Fruit fly (Drosophila melanogaster) ovary, adult (tissue): Measurements from ENCODE around the gene CG6295.

ENCODE experiments used
- CG17801 ChIP-seq: fragments of 200-800 bp; optimal IDR thresholded peaks from 2 replicates; lab custom pipeline; 2019; ENCODE audit warnings: missing biosample characterization, mild to moderate bottlenecking, missing genetic modification characterization, moderate library complexity; ENCODE audit not compliant: partially characterized antibody

CG6295 gene

DNA sequence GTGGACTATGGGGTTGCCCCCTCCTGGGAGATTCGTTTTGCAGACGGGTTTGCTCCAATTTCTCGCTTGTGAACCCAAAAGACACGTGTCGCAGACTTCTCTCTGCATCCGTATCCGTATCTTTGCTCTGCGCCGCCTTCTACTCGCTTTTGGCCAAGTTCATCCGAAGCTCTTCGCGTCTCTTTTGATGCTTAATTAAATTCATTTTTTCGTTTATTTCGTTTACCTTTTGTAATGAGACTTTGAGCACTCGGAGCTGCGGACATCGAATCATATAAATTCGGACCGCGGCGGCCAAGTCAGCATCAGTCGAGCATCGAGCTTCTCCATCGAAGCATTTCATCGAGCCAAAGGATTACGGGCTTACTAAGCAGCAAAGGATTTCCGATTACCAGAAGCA is 12.3 kb downstream of the CG6295 start, which contains the start of gene TwdlC:
TSS of gene TwdlC (plus strand) at position 301 of the 400 bp plus-strand sequence.
- TF ChIP-seq CG17801 (GFP tag; lab: Kevin White, UChicago) = no peak

DNA sequence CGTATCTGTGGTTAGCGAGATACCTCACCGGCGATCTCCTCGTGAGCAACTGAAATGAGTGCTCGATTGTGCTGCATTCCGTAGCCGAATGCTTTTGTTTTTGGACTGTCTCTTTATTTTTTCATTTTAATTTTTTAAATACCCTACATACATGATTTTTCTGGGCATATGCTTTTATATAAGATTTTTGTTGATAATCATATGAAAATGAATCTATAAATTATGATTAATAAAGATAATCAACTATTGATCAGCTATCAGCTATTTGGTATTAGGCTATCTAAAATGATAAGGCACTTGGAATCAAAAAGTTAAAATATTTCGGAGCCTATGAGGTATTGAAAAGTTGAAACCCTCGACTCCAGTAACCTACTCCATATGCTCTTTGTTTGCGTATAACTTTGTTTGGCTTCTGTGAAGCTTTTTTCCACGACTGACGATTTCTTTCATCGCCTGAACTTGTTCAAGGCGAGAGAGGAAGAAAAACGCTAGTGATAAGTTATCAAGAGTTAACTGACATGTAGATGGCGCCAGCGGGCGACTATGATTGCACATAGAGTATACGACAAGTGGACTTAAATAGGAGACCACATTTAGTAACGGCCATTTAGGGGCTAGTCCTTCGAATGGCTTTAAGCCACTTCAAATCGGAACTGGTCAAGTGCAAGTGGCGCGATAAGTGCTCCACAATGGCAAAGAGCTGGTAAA is 16.9 kb downstream of the CG6295 start, which contains the start of gene CG31076:
TSS of gene CG31076 (minus strand) at position 51 of the 708 bp plus-strand sequence.
- TF ChIP-seq CG17801 (GFP tag; lab: Kevin White, UChicago) = no peak

DNA sequence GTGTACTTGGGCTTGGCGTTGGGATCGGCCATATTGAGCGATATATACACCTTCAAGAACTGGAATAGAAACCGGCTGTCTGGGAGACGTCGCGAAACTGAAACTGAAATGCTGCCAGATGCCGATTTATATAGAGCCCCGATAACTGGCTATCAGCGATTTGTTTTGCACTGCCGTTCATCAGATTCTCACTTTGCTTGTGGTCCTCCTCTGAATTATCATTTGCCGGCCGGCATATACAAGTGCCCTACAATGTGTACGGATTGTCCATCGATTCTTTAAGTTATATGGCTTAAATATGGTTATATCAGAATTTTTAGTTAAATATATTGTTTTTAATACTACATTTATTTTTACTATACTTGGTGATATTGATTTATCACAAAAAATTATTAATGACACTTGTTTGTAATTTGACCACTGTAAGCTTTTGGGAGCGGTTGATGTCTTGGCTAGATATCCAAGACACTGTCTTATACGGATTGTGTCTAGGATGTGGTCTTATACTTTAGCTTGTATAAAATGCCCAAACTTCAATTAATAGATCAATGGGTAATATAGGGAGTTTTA is 18.4 kb downstream of the CG6295 start, which contains the start of gene CG31075:
TSS of gene CG31075 (minus strand) at position 106 of the 570 bp plus-strand sequence.
- TF ChIP-seq CG17801 (GFP tag; lab: Kevin White, UChicago) = peak; percentile 75

DNA sequence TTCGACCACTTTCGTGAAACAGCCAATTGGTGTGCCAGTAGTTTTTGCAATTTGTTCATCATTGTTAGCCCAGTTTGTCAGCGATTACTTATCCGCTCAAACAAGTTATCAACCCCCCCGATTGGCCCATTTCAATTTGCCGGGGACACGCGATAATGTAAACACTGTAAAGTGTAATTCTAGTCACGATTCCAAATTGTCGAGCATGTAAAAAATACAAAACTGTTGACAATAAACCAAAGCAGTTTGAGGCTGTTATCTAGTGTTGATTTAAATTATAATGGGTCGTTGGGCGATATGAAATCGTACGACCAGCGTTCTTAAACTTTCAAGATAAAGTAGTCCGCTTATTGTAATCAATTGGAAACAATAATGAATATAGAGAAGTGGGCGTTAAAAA is 19.4 kb downstream of the CG6295 start:
- TF ChIP-seq CG17801 (GFP tag; lab: Kevin White, UChicago) = peak; percentile 19

DNA sequence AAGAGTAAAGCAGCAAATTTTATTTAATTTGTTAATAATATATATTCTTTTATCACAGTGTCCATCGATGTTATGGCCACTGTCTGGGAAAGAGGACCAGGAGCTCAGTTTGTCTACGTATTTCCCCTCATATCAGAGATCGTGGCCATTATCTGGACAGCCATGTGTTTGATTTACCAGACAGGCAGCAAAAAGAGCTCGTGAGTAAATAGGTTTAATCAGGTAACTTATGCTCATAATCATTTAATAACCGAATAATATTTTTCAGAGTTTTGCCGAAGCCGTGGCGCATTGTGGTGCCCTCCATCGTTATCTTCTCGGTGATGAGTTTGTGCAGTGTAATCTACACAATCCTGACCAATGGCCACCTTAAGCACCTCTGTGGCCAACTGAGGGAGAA is 22.4 kb downstream of the CG6295 start:
- no peak for TF ChIP-seq CG17801 (GFP tag; lab: Kevin White, UChicago)

DNA sequence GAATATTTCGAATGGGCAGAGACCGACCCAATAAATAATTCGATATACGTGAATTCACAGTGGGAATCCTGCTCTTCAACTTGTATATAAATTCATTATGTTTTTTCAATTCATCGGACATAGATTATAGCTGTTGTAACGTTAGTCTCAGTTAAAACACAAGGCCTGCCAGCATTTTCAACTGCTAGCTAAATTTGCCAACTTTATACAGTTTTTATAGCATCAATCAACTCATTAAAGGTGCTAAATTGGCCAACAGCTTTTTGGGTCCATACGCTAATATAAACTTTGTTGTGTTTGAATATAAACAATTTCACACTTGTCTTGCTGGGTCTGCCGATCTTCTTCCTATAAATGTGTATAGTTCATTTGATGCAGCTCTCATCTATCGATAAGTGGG is 24.7 kb downstream of the CG6295 start:
- TF ChIP-seq CG17801 (GFP tag; lab: Kevin White, UChicago) = no peak

DNA sequence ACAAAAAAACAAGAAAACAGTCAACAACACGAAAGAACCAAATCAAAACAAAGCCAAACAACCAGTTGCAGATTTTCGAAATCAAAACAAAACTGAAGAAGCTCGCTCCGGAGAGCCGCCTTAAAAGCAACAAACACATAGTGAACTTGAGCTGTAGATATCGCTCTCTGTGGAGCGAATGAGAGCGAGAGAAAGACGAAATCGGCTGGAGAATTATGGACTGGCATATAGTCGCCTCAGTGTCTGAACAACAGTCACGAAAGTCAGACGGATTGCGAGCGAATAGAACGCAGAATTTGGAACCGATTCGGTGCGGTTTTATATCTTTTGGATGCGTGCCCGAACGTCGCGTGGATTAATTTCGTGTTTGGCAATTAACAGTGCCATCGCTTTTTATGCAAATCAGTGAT is 26.6 kb downstream of the CG6295 start:
- TF ChIP-seq CG17801 (GFP tag; lab: Kevin White, UChicago) = peak; percentile 15

DNA sequence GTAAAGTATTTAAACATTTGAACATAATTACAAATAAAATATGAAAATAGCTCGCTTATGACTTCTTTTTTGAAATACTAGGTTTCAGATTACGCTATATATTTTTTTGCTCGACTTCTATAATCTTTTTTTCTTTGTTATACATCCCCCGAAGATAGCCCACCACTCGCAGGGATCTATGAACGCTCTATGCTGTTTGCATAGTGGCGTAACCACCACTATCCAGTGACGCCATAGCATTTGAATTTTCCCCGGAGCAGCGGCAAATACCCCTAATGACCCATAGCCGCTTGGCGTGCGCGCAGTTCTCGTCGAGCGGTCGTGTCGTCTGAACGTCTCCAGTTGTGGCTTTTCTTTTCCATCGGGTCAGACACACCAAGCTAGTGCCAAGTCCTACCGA is 28.6 kb downstream of the CG6295 start, which contains the start of the genes CG14253 and CG46313:
TSS of gene CG14253 (plus strand) at position 301 of the 400 bp plus-strand sequence.
TSS of gene CG46313 (plus strand) at position 301 of the 400 bp plus-strand sequence.
- TF ChIP-seq CG17801 (GFP tag; lab: Kevin White, UChicago) = no peak

DNA sequence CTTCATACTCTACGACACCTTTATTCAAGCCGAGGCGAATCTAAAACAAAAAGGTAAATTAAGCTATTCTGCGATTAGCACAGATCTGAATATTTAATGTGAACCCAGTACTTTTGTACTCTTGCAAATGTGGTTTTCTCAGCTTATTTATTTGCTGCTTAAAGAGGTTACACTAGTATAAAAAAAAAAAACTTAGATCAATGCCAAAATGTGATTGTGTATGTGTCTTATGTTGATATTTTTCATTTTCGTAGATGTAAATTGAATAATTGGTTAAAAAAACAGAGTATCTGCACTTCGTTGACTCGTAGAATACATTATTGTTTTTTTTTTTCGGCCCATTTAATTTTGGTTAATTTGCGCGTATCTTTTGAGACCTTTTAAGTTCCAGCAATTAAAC is 37.1 kb downstream of the CG6295 start:
- no peak for TF ChIP-seq CG17801 (GFP tag; lab: Kevin White, UChicago)

DNA sequence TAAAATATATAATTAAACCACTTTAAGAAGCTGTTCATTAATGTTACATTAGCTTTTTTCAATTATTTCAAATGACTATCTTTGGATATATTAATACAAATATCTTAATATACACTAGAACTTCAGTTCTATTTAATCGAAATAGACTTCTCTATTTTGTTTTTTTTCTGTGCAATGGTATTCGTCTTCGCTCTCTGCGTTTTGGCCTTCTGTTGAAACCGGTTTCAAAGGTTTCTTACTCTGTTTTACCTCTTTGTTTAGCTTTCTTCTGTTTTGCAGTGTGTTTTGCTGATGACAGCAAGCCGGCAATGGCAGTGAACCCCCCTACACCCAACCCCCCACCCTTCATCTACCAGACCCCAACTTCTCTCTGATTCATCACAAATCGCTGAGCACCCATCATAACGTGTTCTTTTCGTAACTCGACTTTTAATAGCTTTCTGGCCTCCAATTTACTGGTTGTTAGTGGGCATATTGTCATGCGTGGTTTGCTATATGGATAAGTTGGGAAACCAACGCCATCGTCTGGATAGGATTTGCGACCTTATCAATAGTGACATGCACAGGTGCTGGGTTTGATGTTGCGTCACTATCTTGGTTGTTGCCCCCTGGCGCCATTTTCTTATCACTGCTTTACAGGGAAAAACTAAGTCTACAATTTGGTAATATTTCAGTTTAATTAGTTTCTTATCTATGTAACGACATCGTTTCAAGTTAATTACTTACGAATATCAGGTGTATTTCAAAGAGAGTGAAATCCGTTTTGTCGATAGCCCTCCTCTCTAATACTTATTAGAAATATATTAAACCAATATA is 37.8 kb downstream of the CG6295 start:
- TF ChIP-seq CG17801 (GFP tag; lab: Kevin White, UChicago) = peak; percentile 15

DNA sequence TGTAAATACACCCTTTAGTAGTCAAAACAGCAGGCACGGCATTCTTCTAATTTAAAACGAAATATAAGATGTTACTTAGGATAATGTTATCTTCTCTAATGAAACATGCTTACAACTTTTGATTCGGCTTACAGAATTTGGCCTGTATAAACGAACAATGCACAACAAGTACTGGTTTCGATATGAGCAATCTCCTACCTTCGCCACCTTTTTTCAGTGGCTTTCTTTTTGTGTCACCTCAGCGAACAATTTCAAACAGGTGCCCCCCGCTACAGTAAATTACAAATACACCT is 38.6 kb downstream of the CG6295 start:
- TF ChIP-seq CG17801 (GFP tag; lab: Kevin White, UChicago) = no peak

DNA sequence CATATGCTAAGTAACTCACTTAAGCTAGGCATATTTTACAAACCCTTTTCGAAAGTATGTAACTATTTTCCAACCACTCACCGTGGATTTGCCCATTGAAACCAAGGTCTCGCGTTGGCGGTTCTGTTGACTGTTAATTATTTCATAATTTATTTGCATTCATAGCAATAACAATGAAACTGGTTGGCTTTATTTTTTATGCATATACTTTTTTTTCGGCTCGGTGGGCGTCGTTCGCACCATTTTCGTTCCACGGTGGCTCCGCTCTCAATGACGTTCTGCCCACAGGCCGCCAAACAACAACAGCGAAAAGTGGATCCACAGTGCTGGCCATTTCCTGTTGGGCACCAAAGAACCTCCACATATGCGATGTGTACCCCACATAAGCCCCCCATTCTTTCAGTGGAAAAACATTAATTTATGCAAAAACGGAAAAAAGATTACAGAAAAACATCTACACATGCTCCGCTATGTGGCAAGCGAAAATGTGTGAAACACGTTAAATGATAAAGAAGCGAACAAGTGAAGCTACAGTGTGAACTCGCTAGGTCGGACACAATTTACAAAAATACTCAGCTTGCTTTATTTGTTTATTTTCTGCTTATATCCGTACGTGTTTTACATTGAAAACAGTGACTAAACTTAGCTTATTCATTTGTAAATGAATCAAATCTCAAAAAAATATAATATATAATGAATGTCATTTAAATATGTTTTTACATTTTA is 39.1 kb downstream of the CG6295 start:
- no peak for TF ChIP-seq CG17801 (GFP tag; lab: Kevin White, UChicago)

DNA sequence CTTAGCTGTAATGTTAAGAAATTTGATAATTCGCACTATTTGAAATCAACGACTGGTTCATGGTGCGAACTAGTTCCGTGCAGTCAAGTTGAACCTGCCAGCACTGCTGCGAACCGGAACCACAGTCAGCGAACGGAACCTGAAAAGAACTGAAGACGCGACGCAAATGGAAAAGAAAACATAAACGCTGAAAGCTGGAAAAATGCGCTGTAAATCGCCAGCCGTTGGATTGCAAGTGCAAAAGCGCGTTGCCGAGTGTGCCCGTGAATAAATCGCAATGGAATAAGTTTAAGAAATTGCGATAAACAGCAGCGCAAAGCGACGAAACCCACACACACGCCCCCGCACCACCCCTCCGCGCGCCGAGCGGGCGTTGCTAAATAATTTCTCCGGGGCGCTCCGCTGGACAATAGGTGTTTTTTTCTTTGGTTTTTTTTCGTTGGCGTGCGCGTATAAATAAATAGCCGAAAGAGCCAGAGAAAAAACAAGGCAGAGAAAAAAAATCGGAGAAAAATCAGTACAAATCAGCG is 40.0 kb downstream of the CG6295 start, which contains the start of gene CG5521:
TSS of gene CG5521 (plus strand) at position 137 of the 530 bp plus-strand sequence.
- no peak for TF ChIP-seq CG17801 (GFP tag; lab: Kevin White, UChicago)

DNA sequence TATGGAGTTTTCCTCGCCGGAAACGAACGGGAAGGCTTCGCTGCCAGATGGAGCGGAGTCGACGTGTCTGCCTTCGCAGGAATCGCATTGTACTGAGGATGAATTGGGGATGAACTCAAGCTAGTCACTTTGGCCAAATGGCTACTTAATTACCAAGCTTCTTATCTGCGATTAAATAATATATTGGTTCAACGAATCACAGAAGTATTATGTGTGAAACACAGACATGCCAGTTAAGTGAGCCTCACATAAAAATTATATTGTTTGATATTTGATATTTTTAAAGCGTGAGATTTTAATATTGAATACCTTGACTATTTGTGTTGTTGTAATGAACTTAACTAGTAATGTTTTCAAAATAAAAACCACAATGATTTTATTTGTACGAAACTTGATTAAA is 40.5 kb downstream of the CG6295 start, which contains the start of gene Gr97a:
TSS of gene Gr97a (minus strand) at position 101 of the 400 bp plus-strand sequence.
- no peak for TF ChIP-seq CG17801 (GFP tag; lab: Kevin White, UChicago)
